Fruit fly (Drosophila melanogaster): ENCODE results near the gene CG32201.
A peak's percentile ranks its signal among the peaks of the same experiment; 100 is the strongest.

Gene CG32201

DNA sequence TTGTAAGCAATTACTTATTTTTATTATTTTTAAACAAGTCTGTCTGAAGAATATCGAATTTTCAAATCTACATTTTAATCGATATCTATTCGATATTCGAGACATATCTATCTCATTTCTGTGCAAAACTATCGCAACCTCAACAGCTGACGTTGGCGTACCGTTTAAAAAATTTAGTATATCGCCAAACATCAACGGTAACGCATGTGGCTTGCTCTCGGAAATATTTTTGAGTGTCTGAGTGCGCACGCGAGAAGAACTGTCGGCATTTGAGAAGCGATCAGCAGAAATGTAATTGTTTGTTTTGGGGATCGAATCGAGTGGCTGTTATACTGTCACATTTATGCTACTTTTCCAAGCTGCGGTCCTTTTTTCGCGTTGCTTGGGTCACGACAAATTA lies 16.4 kb downstream of the CG32201 start, which contains the start of gene MYPT-75D (continued):
- TF ChIP-seq br (optimal IDR thresholded peaks at IDR 0.05) (no peak), maf-S (GFP tag; optimal IDR thresholded peaks at IDR 0.05) (no peak), Hr51 (GFP tag; optimal IDR thresholded peaks at IDR 0.05) (peak in 1 of 2 experiments; percentile 26), CG18262 (tag; optimal IDR thresholded peaks at IDR 0.05) (peak; percentile 16), CG6854 (GFP tag; optimal IDR thresholded peaks at IDR 0.05) (no peak), CG6175 (GFP tag; IDR thresholded peaks at IDR 0.05) (no peak), CG12942 (GFP tag; optimal IDR thresholded peaks at IDR 0.05) (no peak), Neu2 (GFP tag; optimal IDR thresholded peaks at IDR 0.05; ENCODE audit: borderline replicate concordance) (no peak), B-H1 (GFP tag; IDR thresholded peaks at IDR 0.05) (no peak), CG10274 (GFP tag; optimal IDR thresholded peaks at IDR 0.05) (no peak), esg (GFP tag; conservative IDR thresholded peaks at IDR 0.05) (no peak), fd3F (GFP tag; optimal IDR thresholded peaks at IDR 0.05) (no peak), CG18011 (GFP tag; optimal IDR thresholded peaks at IDR 0.05) (no peak), yki (optimal IDR thresholded peaks at IDR 0.05) (no peak), abd-A (tag; optimal IDR thresholded peaks at IDR 0.05) (peak; percentile 24), Hr78 (GFP tag; optimal IDR thresholded peaks at IDR 0.05) (peak in 1 of 2 experiments; percentile 9), mld (GFP tag; IDR thresholded peaks at IDR 0.05; ENCODE audit: partially characterized antibody) (peak; percentile 54; the same call in 1 of the 3 replicates), CG8359 (GFP tag; optimal IDR thresholded peaks at IDR 0.05; ENCODE audit: borderline replicate concordance) (no peak), CHES-1-like (GFP tag; optimal IDR thresholded peaks at IDR 0.05) (peak; percentile 62), CG30431 (GFP tag; optimal IDR thresholded peaks at IDR 0.05) (no peak), Dp (GFP tag; optimal IDR thresholded peaks at IDR 0.05) (peak; percentile 85), so (GFP tag; IDR thresholded peaks at IDR 0.05) (no peak), CG8089 (GFP tag; optimal IDR thresholded peaks at IDR 0.05) (peak; percentile 12), bbx (GFP tag; IDR thresholded peaks at IDR 0.05; ENCODE audit: partially characterized antibody) (peak; percentile 97), Xbp1 (GFP tag; optimal IDR thresholded peaks at IDR 0.05) (peak; percentile 10), twi (tag; optimal IDR thresholded peaks at IDR 0.05) (peak; percentile 26), CG16779 (GFP tag; IDR thresholded peaks at IDR 0.05) (0 out of 2 replicates have a peak, but pooled peaks have one; percentile 35), gsb (GFP tag; IDR thresholded peaks at IDR 0.05) (no peak), Elba2 (GFP tag; optimal IDR thresholded peaks at IDR 0.05) (no peak), Lhr (GFP tag; optimal IDR thresholded peaks at IDR 0.05) (peak; percentile 12), gcm (GFP tag; optimal IDR thresholded peaks at IDR 0.05) (peak; percentile 30), vnd (GFP tag; IDR thresholded peaks at IDR 0.05; ENCODE audit: partially characterized antibody) (peak; percentile 72; the same call in 1 of the 3 replicates), CG4328 (GFP tag; optimal IDR thresholded peaks at IDR 0.05) (no peak), CG11247 (GFP tag; IDR thresholded peaks at IDR 0.05) (no peak), CG1647 (GFP tag; optimal IDR thresholded peaks at IDR 0.05) (peak; percentile 2), croc (GFP tag; conservative IDR thresholded peaks at IDR 0.05) (no peak), phol (tag; optimal IDR thresholded peaks at IDR 0.05) (peak; percentile 23), sens (GFP tag) (peak; percentile 90), gsb-n (tag; optimal IDR thresholded peaks at IDR 0.05) (peak; percentile 17), Ptx1 (GFP tag; IDR thresholded peaks at IDR 0.05) (no peak), CG13894 (tag; optimal IDR thresholded peaks at IDR 0.05) (peak; percentile 65), dimm (GFP tag; IDR thresholded peaks at IDR 0.05) (no peak), CG15073 (GFP tag; optimal IDR thresholded peaks at IDR 0.05) (no peak), CG17829 (tag; optimal IDR thresholded peaks at IDR 0.05) (peak; percentile 85), lmd (GFP tag; IDR thresholded peaks at IDR 0.05) (no peak), BEAF-32 (GFP tag; optimal IDR thresholded peaks at IDR 0.05) (peak; percentile 89), CG17568 (GFP tag; optimal IDR thresholded peaks at IDR 0.05) (no peak), knrl (GFP tag; IDR thresholded peaks at IDR 0.05; ENCODE audit: partially characterized antibody) (peak; percentile 80), D19A (tag; optimal IDR thresholded peaks at IDR 0.05) (peak; percentile 36), ab (GFP tag; optimal IDR thresholded peaks at IDR 0.05) (no peak), Taf1 (GFP tag; IDR thresholded peaks at IDR 0.05) (no peak)
